Worm (Caenorhabditis elegans): ENCODE data around the gene col-117.

DNA sequence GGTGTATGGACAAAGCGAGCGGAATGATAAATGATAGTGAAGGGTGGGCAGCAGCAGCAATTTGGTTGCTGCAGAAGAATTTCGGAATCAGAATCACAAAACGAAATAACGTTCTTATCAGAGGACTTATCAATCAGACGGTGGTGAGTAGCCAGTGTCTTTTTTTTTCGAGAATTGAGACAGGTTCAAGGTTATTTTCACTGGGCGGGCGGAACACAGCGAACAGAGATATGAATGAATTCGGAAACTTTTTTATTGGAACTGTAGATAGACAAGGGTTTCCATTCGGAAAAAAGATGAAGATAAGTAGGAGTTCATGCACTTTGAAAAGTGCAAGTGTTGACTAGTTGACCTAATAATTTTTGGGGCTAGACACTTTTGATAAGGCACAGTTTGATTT, 30.8 kb downstream of the col-117 start:
- no peak for TF ChIP-seq B0261.1 (tag; optimal IDR thresholded peaks at IDR 0.05)
- no peak for TF ChIP-seq F49E8.2 (tag; optimal IDR thresholded peaks at IDR 0.05; ENCODE audit: insufficient read depth)
- TF ChIP-seq let-607 (tag; optimal IDR thresholded peaks at IDR 0.05) = no peak
- TF ChIP-seq hmg-1.2 (GFP tag; IDR thresholded peaks at IDR 0.05) = no peak
- TF ChIP-seq F39B2.1 (GFP tag; IDR thresholded peaks at IDR 0.05) = no peak
- no peak for TF ChIP-seq pha-4 (tag; optimal IDR thresholded peaks at IDR 0.05)
- no peak for TF ChIP-seq him-1 (tag; optimal IDR thresholded peaks at IDR 0.05)
- no peak for TF ChIP-seq gei-17 (GFP tag; optimal IDR thresholded peaks at IDR 0.05)
- no peak for TF ChIP-seq lin-35 (GFP tag; optimal IDR thresholded peaks at IDR 0.05)
- no peak for TF ChIP-seq unc-62 (GFP tag; optimal IDR thresholded peaks at IDR 0.05)
- TF ChIP-seq madf-3 (GFP tag; IDR thresholded peaks at IDR 0.05) = no peak
